Worm (Caenorhabditis elegans) whole organism, L1 larva: ENCODE measurements around the gene lgc-14.

Experiments used
- C16A3.4 ChIP-seq: fragments of 150-350 bp; optimal IDR thresholded peaks from 2 replicates; lab custom pipeline; 2014; ENCODE audit warnings: missing biosample characterization, missing genetic modification characterization
- F16B12.6 ChIP-seq: fragments of 150-350 bp; optimal IDR thresholded peaks from 2 replicates; lab custom pipeline; 2014; ENCODE audit warnings: missing biosample characterization, missing genetic modification characterization
- Y116A8C.19 ChIP-seq: sonication (generic microtip); optimal IDR thresholded peaks from 2 replicates; lab custom pipeline; 2016; ENCODE audit warnings: missing compliant biosample characterization, missing genetic modification characterization, borderline replicate concordance
- aha-1 ChIP-seq: fragments of 150-350 bp; optimal IDR thresholded peaks from 2 replicates; lab custom pipeline; 2014; ENCODE audit warnings: missing biosample characterization, missing genetic modification characterization
- blmp-1 ChIP-seq: fragments of 150-350 bp; optimal IDR thresholded peaks from 2 replicates; lab custom pipeline; 2014; ENCODE audit warnings: missing biosample characterization, missing genetic modification characterization
- ceh-8 ChIP-seq: fragments of 200-800 bp; sonication (Bioruptor generic); optimal IDR thresholded peaks from 2 replicates; lab custom pipeline; 2018; ENCODE audit warnings: mild to moderate bottlenecking, missing genetic modification characterization, moderate library complexity, missing compliant biosample characterization
- ceh-90 ChIP-seq: sonication (generic microtip); optimal IDR thresholded peaks from 2 replicates; lab custom pipeline; 2016; ENCODE audit warnings: missing genetic modification characterization, missing compliant biosample characterization
- dsc-1 ChIP-seq: sonication (generic microtip); optimal IDR thresholded peaks from 2 replicates; lab custom pipeline; 2016; ENCODE audit warnings: mild to moderate bottlenecking, missing genetic modification characterization, missing compliant biosample characterization
- efl-1 ChIP-seq, 4 experiments: fragments of 150-350 bp; optimal IDR thresholded peaks in 3 of 4; peaks in 1 of 4; 1 replicate in 1 of 4; 2 replicates in 3 of 4; lab custom pipeline; 2014; ENCODE audit warnings: missing biosample characterization in 2 of 4, missing genetic modification characterization in 2 of 4, missing genetic modification reagents in 2 of 4
- egl-13 ChIP-seq: sonication (generic microtip); optimal IDR thresholded peaks from 2 replicates; lab custom pipeline; 2016; ENCODE audit warnings: missing genotype, missing genetic modification reagents, missing genetic modification characterization, missing compliant biosample characterization
- egl-27 ChIP-seq, 2 experiments: fragments of 150-350 bp in 1 of 2; sonication (generic microtip); optimal IDR thresholded peaks; 3 replicates each; lab custom pipeline; 2017 to 2018; ENCODE audit warnings: missing biosample characterization in 2 of 2, missing genetic modification characterization in 2 of 2, missing genetic modification reagents in 2 of 2
- fkh-10 ChIP-seq: sonication (generic microtip); optimal IDR thresholded peaks from 2 replicates; lab custom pipeline; 2017; ENCODE audit warnings: missing biosample characterization, missing genetic modification reagents, missing genetic modification characterization
- fkh-8 ChIP-seq: sonication (generic microtip); optimal IDR thresholded peaks from 2 replicates; lab custom pipeline; 2016; ENCODE audit warnings: mild to moderate bottlenecking, missing genetic modification characterization, missing compliant biosample characterization
- grh-1 ChIP-seq: fragments of 200-800 bp; sonication (Bioruptor generic); IDR thresholded peaks from 2 replicates; pipeline ENCODE4 v1.3.6; 2022; ENCODE audit warnings: missing genetic modification reagents, missing genetic modification characterization, missing compliant biosample characterization
- hlh-17 ChIP-seq: fragments of 200-800 bp; sonication (Bioruptor generic); optimal IDR thresholded peaks from 2 replicates; lab custom pipeline; 2018; ENCODE audit warnings: missing genetic modification characterization, mild to moderate bottlenecking, missing compliant biosample characterization, moderate library complexity, borderline replicate concordance
- hlh-4 ChIP-seq: sonication (generic microtip); optimal IDR thresholded peaks from 2 replicates; lab custom pipeline; 2016; ENCODE audit warnings: mild to moderate bottlenecking, missing genetic modification characterization, missing compliant biosample characterization
- hpl-2 ChIP-seq: fragments of 150-350 bp; optimal IDR thresholded peaks from 2 replicates; lab custom pipeline; 2014; ENCODE audit warnings: missing biosample characterization, missing genetic modification reagents, missing genetic modification characterization
- irx-1 ChIP-seq: sonication (generic microtip); optimal IDR thresholded peaks from 2 replicates; lab custom pipeline; 2016; ENCODE audit warnings: missing genetic modification characterization, missing compliant biosample characterization
- lsy-2 ChIP-seq, 2 experiments: fragments of 150-350 bp; optimal IDR thresholded peaks; 2 replicates each; lab custom pipeline; 2014; ENCODE audit warnings: missing biosample characterization in 2 of 2, missing genetic modification characterization in 2 of 2
- mep-1 ChIP-seq: fragments of 150-350 bp; optimal IDR thresholded peaks from 2 replicates; lab custom pipeline; 2014; ENCODE audit warnings: missing biosample characterization, missing genetic modification characterization
- nhr-20 ChIP-seq: sonication (generic microtip); optimal IDR thresholded peaks from 2 replicates; lab custom pipeline; 2016; ENCODE audit warnings: mild to moderate bottlenecking, missing genetic modification characterization, missing compliant biosample characterization
- nhr-71 ChIP-seq: sonication (generic microtip); optimal IDR thresholded peaks from 2 replicates; lab custom pipeline; 2016; ENCODE audit warnings: mild to moderate bottlenecking, missing genetic modification characterization, moderate library complexity, missing compliant biosample characterization
- nhr-76 ChIP-seq: sonication (generic microtip); optimal IDR thresholded peaks from 2 replicates; lab custom pipeline; 2017; ENCODE audit warnings: missing biosample characterization, missing genetic modification characterization
- pag-3 ChIP-seq: sonication (generic microtip); optimal IDR thresholded peaks from 2 replicates; lab custom pipeline; 2017; ENCODE audit warnings: missing genetic modification characterization, mild to moderate bottlenecking, missing compliant biosample characterization, antibody characterized with exemption, borderline replicate concordance; ENCODE audit not compliant: insufficient read depth
- pax-3 ChIP-seq: fragments of 200-800 bp; sonication (Bioruptor generic); optimal IDR thresholded peaks from 2 replicates; lab custom pipeline; 2018; ENCODE audit warnings: mild to moderate bottlenecking, missing genetic modification characterization, moderate library complexity, missing compliant biosample characterization
- pqm-1 ChIP-seq: sonication (generic microtip); optimal IDR thresholded peaks from 3 replicates; lab custom pipeline; 2017; ENCODE audit warnings: missing biosample characterization, missing genetic modification characterization
- rnt-1 ChIP-seq: sonication (generic microtip); optimal IDR thresholded peaks from 2 replicates; lab custom pipeline; 2016; ENCODE audit warnings: mild to moderate bottlenecking, missing genetic modification characterization, moderate library complexity, missing compliant biosample characterization
- tbx-2 ChIP-seq: sonication (generic microtip); optimal IDR thresholded peaks from 2 replicates; lab custom pipeline; 2016; ENCODE audit warnings: missing genetic modification characterization, missing compliant biosample characterization
- tlp-1 ChIP-seq: fragments of 150-350 bp; optimal IDR thresholded peaks from 2 replicates; lab custom pipeline; 2014; ENCODE audit warnings: missing biosample characterization, missing genetic modification characterization
- unc-30 ChIP-seq: sonication (generic microtip); optimal IDR thresholded peaks from 2 replicates; lab custom pipeline; 2017; ENCODE audit warnings: missing biosample characterization, missing genetic modification characterization
- unc-86 ChIP-seq: sonication (generic microtip); optimal IDR thresholded peaks from 2 replicates; lab custom pipeline; 2016; ENCODE audit warnings: missing genetic modification characterization, missing compliant biosample characterization
- zip-4 ChIP-seq: fragments of 200-800 bp; sonication (Bioruptor generic); optimal IDR thresholded peaks from 2 replicates; lab custom pipeline; 2018; ENCODE audit warnings: mild to moderate bottlenecking, missing genetic modification characterization, moderate library complexity, missing compliant biosample characterization
- ztf-11 ChIP-seq, 2 experiments: sonication (generic microtip); optimal IDR thresholded peaks; 2 replicates each; lab custom pipeline; 2016 to 2017; ENCODE audit warnings: missing genetic modification characterization in 2 of 2, missing biosample characterization in 1 of 2, missing compliant biosample characterization in 1 of 2

lgc-14 gene

DNA sequence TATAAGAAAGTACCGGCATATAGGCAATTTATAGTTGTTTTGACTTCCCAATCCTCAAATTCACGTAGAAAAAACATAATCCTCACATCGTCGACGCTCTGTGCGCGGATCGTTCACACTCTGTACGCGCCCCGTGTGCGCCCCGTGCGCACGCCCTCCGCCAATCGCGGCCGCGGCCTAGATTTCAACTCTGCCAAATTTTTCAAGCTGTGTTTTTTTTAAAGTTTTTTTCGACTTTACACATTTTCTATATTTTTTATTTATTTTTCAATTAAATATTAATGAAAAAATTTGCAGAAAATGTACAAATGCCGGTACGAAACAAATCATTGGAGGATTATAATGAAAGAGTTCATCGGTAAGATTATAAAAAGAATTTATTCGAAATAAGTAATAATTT, 11.8 kb downstream of the lgc-14 start, which contains the start of gene T01H10.11:
T01H10.11 (plus strand) TSS at position 301 of the 400 bp plus-strand sequence.
- TF ChIP-seq nhr-20 (tag; lab: Kevin White, UChicago), result no peak
- TF ChIP-seq zip-4 (GFP tag; lab: Kevin White, UChicago), result no peak
- TF ChIP-seq ceh-8 (GFP tag; lab: Kevin White, UChicago), result no peak
- TF ChIP-seq nhr-76 (tag; lab: Kevin White, UChicago), result no peak
- no peak for TF ChIP-seq rnt-1
- no peak for TF ChIP-seq pqm-1
- no peak for TF ChIP-seq F16B12.6 (tag; lab: Kevin White, UChicago)
- TF ChIP-seq irx-1 (tag; lab: Kevin White, UChicago), result no peak
- TF ChIP-seq egl-27 (tag; optimal IDR thresholded peaks at IDR 0.05; lab: Kevin White, UChicago), result no peak
- TF ChIP-seq ceh-90 (tag; lab: Kevin White, UChicago), result no peak

DNA sequence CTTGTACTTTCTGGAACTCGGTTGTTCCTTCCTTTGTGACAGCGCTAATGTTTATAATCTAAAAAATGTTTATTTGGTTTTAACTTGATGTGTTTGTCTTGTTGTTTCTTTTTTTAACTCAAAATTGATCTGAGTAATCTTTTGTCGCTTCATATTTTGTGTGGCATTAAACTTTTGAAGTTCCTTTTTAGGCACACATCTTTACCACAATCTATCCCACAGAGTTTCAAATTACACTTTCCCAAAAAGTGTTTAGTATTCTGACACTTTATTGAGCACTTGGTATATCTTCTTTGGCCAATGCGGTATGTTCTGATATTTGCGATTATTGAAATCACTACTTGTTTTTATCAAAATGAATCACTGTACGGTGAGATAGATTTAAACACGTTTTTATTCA, 14.0 kb downstream of the lgc-14 start, which contains the start of gene lgc-18:
lgc-18 (plus strand) TSS at position 301 of the 400 bp plus-strand sequence.
- no peak for TF ChIP-seq ceh-90 (tag; lab: Kevin White, UChicago)
- TF ChIP-seq fkh-8 (tag; lab: Kevin White, UChicago), result no peak
- TF ChIP-seq pax-3 (tag; lab: Kevin White, UChicago), result no peak
- TF ChIP-seq blmp-1, result no peak
- TF ChIP-seq zip-4 (GFP tag; lab: Kevin White, UChicago), result no peak
- no peak for TF ChIP-seq lsy-2 (tag; optimal IDR thresholded peaks at IDR 0.05; lab: Kevin White, UChicago)
- no peak for TF ChIP-seq nhr-71 (tag; lab: Kevin White, UChicago)
- TF ChIP-seq mep-1 (tag; lab: Kevin White, UChicago), result no peak
- TF ChIP-seq tbx-2 (tag; lab: Kevin White, UChicago), result no peak
- TF ChIP-seq efl-1 (optimal IDR thresholded peaks at IDR 0.05; lab: Kevin White, UChicago), result no peak
- TF ChIP-seq efl-1 (GFP tag; optimal IDR thresholded peaks at IDR 0.05 in 1 of 2; lab: Kevin White, UChicago), result no peak
- no peak for TF ChIP-seq C16A3.4 (tag; lab: Kevin White, UChicago)
- no peak for TF ChIP-seq egl-13 (tag; lab: Kevin White, UChicago)

DNA sequence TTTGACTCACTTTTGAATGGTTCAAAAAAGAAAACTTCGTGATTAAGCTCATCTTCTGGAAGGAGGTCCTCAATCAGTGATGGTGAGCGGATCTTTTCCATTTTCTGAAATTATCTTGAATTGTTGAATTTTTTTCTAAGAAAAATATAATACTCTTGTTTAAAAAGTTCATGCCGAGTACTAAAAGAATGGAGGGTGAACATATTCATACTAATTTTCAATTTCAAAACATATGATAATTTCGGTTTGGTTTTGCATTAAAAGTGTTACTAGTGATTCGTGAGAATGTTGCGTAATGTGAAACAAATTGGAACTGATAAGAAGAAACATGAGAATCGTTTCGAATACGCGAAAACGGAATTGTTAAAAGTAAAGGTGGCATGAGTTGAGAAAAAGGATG, 29.7 kb downstream of the lgc-14 start, which contains the start of gene lyst-1:
lyst-1 (minus strand) TSS at position 101 of the 400 bp plus-strand sequence.
- no peak for TF ChIP-seq aha-1 (tag; lab: Kevin White, UChicago)
- TF ChIP-seq unc-86 (tag; lab: Kevin White, UChicago), result no peak

DNA sequence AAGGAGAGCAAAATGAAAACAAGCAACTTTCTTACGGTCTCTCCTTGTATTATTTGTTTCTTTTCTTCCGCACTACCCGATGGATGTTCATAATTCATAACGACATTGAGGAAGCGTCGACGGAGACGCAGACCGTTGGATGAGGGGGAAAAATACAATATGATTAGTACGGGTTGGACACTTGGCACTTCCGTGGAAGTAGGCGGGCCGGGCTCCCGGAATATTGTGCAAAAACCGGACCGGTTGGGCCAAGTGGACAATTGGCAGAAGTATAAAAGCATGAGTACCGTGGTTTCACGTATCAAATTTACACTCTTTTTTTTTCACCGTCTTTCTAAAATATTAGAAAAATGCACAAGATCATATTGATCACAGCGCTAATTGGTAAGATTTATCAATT, 31.3 kb downstream of the lgc-14 start, which contains the start of gene M153.3:
M153.3 (plus strand) TSS at position 301 of the 400 bp plus-strand sequence.
- TF ChIP-seq Y116A8C.19 (tag; lab: Kevin White, UChicago), result no peak
- no peak for TF ChIP-seq grh-1
- no peak for TF ChIP-seq unc-30 (tag; lab: Kevin White, UChicago)
- TF ChIP-seq ztf-11 (tag; optimal IDR thresholded peaks at IDR 0.05; lab: Kevin White, UChicago), result no peak
- TF ChIP-seq hpl-2 (GFP tag; lab: Kevin White, UChicago), result no peak
- TF ChIP-seq C16A3.4 (tag; lab: Kevin White, UChicago), result no peak

DNA sequence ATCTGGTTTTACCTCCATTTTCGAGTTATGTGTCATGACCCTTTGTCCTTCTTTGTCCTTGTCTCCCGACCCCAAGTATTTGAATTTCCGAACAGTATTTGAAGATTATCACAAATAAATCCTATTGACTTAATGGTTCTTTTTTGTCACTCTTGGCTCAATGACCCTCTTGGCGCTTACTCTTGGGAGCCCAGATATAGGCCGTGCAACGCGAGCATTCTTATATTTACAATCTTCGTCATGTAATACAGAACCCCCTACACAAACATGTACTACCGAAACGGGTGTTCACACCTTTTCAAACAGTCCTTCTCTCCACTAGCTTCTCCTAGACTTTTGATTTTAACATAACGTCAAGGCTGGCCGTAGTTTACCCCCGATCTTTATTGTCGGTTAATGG, 32.4 kb downstream of the lgc-14 start, which contains the start of gene M153.5:
M153.5 (plus strand) TSS at position 301 of the 400 bp plus-strand sequence.
- no peak for TF ChIP-seq dsc-1 (tag; lab: Kevin White, UChicago)
- no peak for TF ChIP-seq ztf-11 (tag; optimal IDR thresholded peaks at IDR 0.05; lab: Kevin White, UChicago)
- TF ChIP-seq hlh-17 (GFP tag; lab: Kevin White, UChicago), result no peak
- no peak for TF ChIP-seq pag-3 (tag; lab: Kevin White, UChicago)
- no peak for TF ChIP-seq nhr-76 (tag; lab: Kevin White, UChicago)
- TF ChIP-seq fkh-10 (GFP tag; lab: Kevin White, UChicago), result no peak
- no peak for TF ChIP-seq hlh-4 (tag; lab: Kevin White, UChicago)
- TF ChIP-seq tlp-1 (tag; lab: Kevin White, UChicago), result no peak
- TF ChIP-seq lsy-2 (tag; optimal IDR thresholded peaks at IDR 0.05; lab: Kevin White, UChicago), result no peak
